Fruit fly (Drosophila melanogaster): Measurements from ENCODE around the gene CG14777.

CG14777 gene

dm6 chrX:1513865-1514264, 47.9 kb downstream of the CG14777 start (continued):
- no peak for TF ChIP-seq hb (GFP tag; IDR thresholded peaks at IDR 0.05; ENCODE audit: partially characterized antibody)
- TF ChIP-seq sd (tag; optimal IDR thresholded peaks at IDR 0.05): peak; percentile 58
- no peak for TF ChIP-seq ci (GFP tag; IDR thresholded peaks at IDR 0.05)
- no peak for TF ChIP-seq Lhr (GFP tag; optimal IDR thresholded peaks at IDR 0.05)
- TF ChIP-seq ewg (GFP tag; optimal IDR thresholded peaks at IDR 0.05): no peak

- TF ChIP-seq CG10431 (GFP tag; optimal IDR thresholded peaks at IDR 0.05) (peak; percentile 40), Med (GFP tag) (peak; percentile 92), dpn (GFP tag; optimal IDR thresholded peaks at IDR 0.05) (peak; percentile 36 to 45), repo (GFP tag; optimal IDR thresholded peaks at IDR 0.05) (peak; percentile 29), bab2 (GFP tag; optimal IDR thresholded peaks at IDR 0.05) (peak; percentile 31), Mes4 (GFP tag; optimal IDR thresholded peaks at IDR 0.05) (no peak), CG2120 (GFP tag; optimal IDR thresholded peaks at IDR 0.05) (peak; percentile 62), Ssrp (tag; optimal IDR thresholded peaks at IDR 0.05) (peak; percentile 2), CG6854 (GFP tag; optimal IDR thresholded peaks at IDR 0.05) (no peak), Hr3 (GFP tag; optimal IDR thresholded peaks at IDR 0.05) (peak; percentile 16), CG9437 (GFP tag; optimal IDR thresholded peaks at IDR 0.05) (no peak), crp (GFP tag; optimal IDR thresholded peaks at IDR 0.05) (peak; percentile 17 to 82), hth (optimal IDR thresholded peaks at IDR 0.05) (no peak), sens (GFP tag) (peak; percentile 87), Nf-YC (tag; optimal IDR thresholded peaks at IDR 0.05) (peak; percentile 97), cato (GFP tag; optimal IDR thresholded peaks at IDR 0.05; ENCODE audit: borderline replicate concordance) (no peak), tgo (GFP tag; IDR thresholded peaks at IDR 0.05) (no peak), zen (tag; optimal IDR thresholded peaks at IDR 0.05) (peak; percentile 14), gfzf (GFP tag; optimal IDR thresholded peaks at IDR 0.05) (no peak), CG6272 (GFP tag; IDR thresholded peaks at IDR 0.05) (no peak), sqz (GFP tag; optimal IDR thresholded peaks at IDR 0.05) (no peak), MBD-R2 (GFP tag; IDR thresholded peaks at IDR 0.05) (peak; percentile 49; the same call in 1 of the 2 replicates), Dll (GFP tag; IDR thresholded peaks at IDR 0.05; ENCODE audit: partially characterized antibody) (peak; percentile 97), CoRest (tag; optimal IDR thresholded peaks at IDR 0.05) (peak; percentile 21), CG17829 (tag; optimal IDR thresholded peaks at IDR 0.05) (peak; percentile 19), nerfin-2 (GFP tag; IDR thresholded peaks at IDR 0.05; ENCODE audit: partially characterized antibody) (peak; percentile 81), CG2875 (GFP tag; optimal IDR thresholded peaks at IDR 0.05) (peak; percentile 14), Ets65A (GFP tag) (peak; percentile 86), dm (GFP tag; optimal IDR thresholded peaks at IDR 0.05) (peak; percentile 7), sima (GFP tag; optimal IDR thresholded peaks at IDR 0.05) (no peak), CG12769 (tag; optimal IDR thresholded peaks at IDR 0.05) (peak; percentile 95), CG2889 (GFP tag; IDR thresholded peaks at IDR 0.05) (no peak), prd (optimal IDR thresholded peaks at IDR 0.05) (no peak), prd (GFP tag; IDR thresholded peaks at IDR 0.05) (peak; percentile 45; the same call in 1 of the 3 replicates), exex (tag; optimal IDR thresholded peaks at IDR 0.05) (no peak), CG33213 (GFP tag; optimal IDR thresholded peaks at IDR 0.05) (peak; percentile 35), bbx (GFP tag; IDR thresholded peaks at IDR 0.05; ENCODE audit: partially characterized antibody) (peak; percentile 94), Dbx (GFP tag; IDR thresholded peaks at IDR 0.05) (peak; percentile 40; the same call in 1 of the 3 replicates), caup (GFP tag; optimal IDR thresholded peaks at IDR 0.05; ENCODE audit: severe bottlenecking) (peak; percentile 36), CG18599 (GFP tag; optimal IDR thresholded peaks at IDR 0.05) (peak; percentile 32), Xbp1 (GFP tag; optimal IDR thresholded peaks at IDR 0.05) (peak; percentile 33), CG10321 (GFP tag; IDR thresholded peaks at IDR 0.05) (no peak), CG10366 (GFP tag; IDR thresholded peaks at IDR 0.05) (peak; percentile 37; the same call in 1 of the 2 replicates), Nf-YA (GFP tag; IDR thresholded peaks at IDR 0.05) (peak; percentile 28; the same call in 1 of the 2 replicates)
These were observed 51.7 kb downstream of the CG14777 start for dm6 chrX:1517618-1518017.

Measured in whole organism, embryonic.